Fruit fly (Drosophila melanogaster): Measurements from ENCODE around the gene CG34178.

Gene CG34178

dm6 chr2L:4475422-4475821, 41.7 kb downstream of the CG34178 start:
- no peak for TF ChIP-seq CG8478 (optimal IDR thresholded peaks at IDR 0.05)
- TF ChIP-seq CTCF (optimal IDR thresholded peaks at IDR 0.05), result no peak

dm6 chr2L:4476672-4477273, 43.1 kb downstream of the CG34178 start, which contains the start of gene ine:
ine (minus strand) TSS chr2L:4477022.
- TF ChIP-seq CG8478 (optimal IDR thresholded peaks at IDR 0.05) (no peak), CTCF (optimal IDR thresholded peaks at IDR 0.05) (no peak)

dm6 chr2L:4477978-4478377, 44.3 kb downstream of the CG34178 start:
- TF ChIP-seq CG8478 (optimal IDR thresholded peaks at IDR 0.05) (no peak), CTCF (optimal IDR thresholded peaks at IDR 0.05) (no peak)
